Fruit fly (Drosophila melanogaster) whole organism, prepupa: ENCODE measurements around the gene rec.

Experiments used
- CG10631 ChIP-seq: fragments of 200-800 bp; sonication (Bioruptor generic); optimal IDR thresholded peaks from 2 replicates; lab custom pipeline; 2016; ENCODE audit warnings: missing biosample characterization, missing genetic modification characterization
- CG10669 ChIP-seq: fragments of 200-800 bp; sonication (Bioruptor generic); optimal IDR thresholded peaks from 3 replicates; lab custom pipeline; 2018; ENCODE audit warnings: missing biosample characterization, mild to moderate bottlenecking, missing genetic modification characterization, moderate library complexity
- CG11294 ChIP-seq: fragments of 200-800 bp; sonication (Bioruptor generic); IDR thresholded peaks from 2 replicates; pipeline ENCODE4 v1.3.6; 2022; ENCODE audit warnings: missing biosample characterization, missing genetic modification characterization
- CG11762 ChIP-seq: fragments of 200-800 bp; sonication (Bioruptor generic); optimal IDR thresholded peaks from 3 replicates; lab custom pipeline; 2016; ENCODE audit warnings: missing biosample characterization, missing genetic modification characterization; ENCODE audit not compliant: insufficient read depth
- CG11902 ChIP-seq: fragments of 200-800 bp; sonication (Bioruptor generic); optimal IDR thresholded peaks from 3 replicates; lab custom pipeline; 2016; ENCODE audit warnings: missing biosample characterization, missing genetic modification characterization
- CG15336 ChIP-seq: fragments of 200-800 bp; sonication (Bioruptor generic); IDR thresholded peaks from 2 replicates; pipeline ENCODE4 v1.3.6; 2022; ENCODE audit warnings: missing biosample characterization, missing genetic modification characterization
- CG1621 ChIP-seq: fragments of 200-800 bp; sonication (Bioruptor generic); optimal IDR thresholded peaks from 3 replicates; lab custom pipeline; 2018; ENCODE audit warnings: missing biosample characterization, mild to moderate bottlenecking, missing genetic modification characterization
- CG16779 ChIP-seq: fragments of 200-800 bp; sonication (Bioruptor generic); optimal IDR thresholded peaks from 3 replicates; lab custom pipeline; 2017; ENCODE audit warnings: missing biosample characterization, mild to moderate bottlenecking, missing genetic modification characterization
- CG3032 ChIP-seq: fragments of 200-800 bp; optimal IDR thresholded peaks from 2 replicates; lab custom pipeline; 2019; ENCODE audit warnings: missing biosample characterization, mild to moderate bottlenecking, missing genetic modification characterization, moderate library complexity
- CG31627 ChIP-seq: fragments of 200-800 bp; sonication (Bioruptor generic); optimal IDR thresholded peaks from 3 replicates; lab custom pipeline; 2016; ENCODE audit warnings: missing biosample characterization, missing genetic modification characterization
- CG32006 ChIP-seq: fragments of 200-800 bp; sonication (Bioruptor generic); optimal IDR thresholded peaks from 3 replicates; lab custom pipeline; 2017; ENCODE audit warnings: missing biosample characterization, mild to moderate bottlenecking, missing genetic modification characterization
- CG34406 ChIP-seq: fragments of 200-800 bp; sonication (Bioruptor generic); optimal IDR thresholded peaks from 3 replicates; lab custom pipeline; 2016; ENCODE audit warnings: missing biosample characterization, missing genetic modification characterization
- CG3919 ChIP-seq: fragments of 200-800 bp; sonication (Bioruptor generic); optimal IDR thresholded peaks from 3 replicates; lab custom pipeline; 2016; ENCODE audit warnings: missing biosample characterization, missing genetic modification characterization
- CG4318 ChIP-seq: fragments of 200-800 bp; sonication (Bioruptor generic); optimal IDR thresholded peaks from 3 replicates; lab custom pipeline; 2017; ENCODE audit warnings: missing biosample characterization, mild to moderate bottlenecking, missing genetic modification characterization
- CG6163 ChIP-seq: fragments of 200-800 bp; sonication (Bioruptor generic); IDR thresholded peaks from 3 replicates; pipeline ENCODE4 v1.3.6; 2022; ENCODE audit warnings: missing biosample characterization, missing genetic modification characterization
- CG6276 ChIP-seq: fragments of 200-800 bp; sonication (Bioruptor generic); optimal IDR thresholded peaks from 2 replicates; lab custom pipeline; 2017; ENCODE audit warnings: missing biosample characterization, mild to moderate bottlenecking, missing genetic modification characterization
- CG6792 ChIP-seq: fragments of 200-800 bp; sonication (Bioruptor generic); optimal IDR thresholded peaks from 3 replicates; lab custom pipeline; 2016; ENCODE audit warnings: missing biosample characterization, missing genetic modification characterization
- CG6808 ChIP-seq: fragments of 200-800 bp; sonication (Bioruptor generic); optimal IDR thresholded peaks from 3 replicates; lab custom pipeline; 2017; ENCODE audit warnings: missing biosample characterization, missing genetic modification characterization, mild to moderate bottlenecking, moderate library complexity, missing genetic modification reagents
- CG6854 ChIP-seq: fragments of 200-800 bp; sonication (Bioruptor generic); optimal IDR thresholded peaks from 2 replicates; lab custom pipeline; 2017; ENCODE audit warnings: missing biosample characterization, mild to moderate bottlenecking, missing genetic modification characterization
- CG7368 ChIP-seq: fragments of 200-800 bp; sonication (Bioruptor generic); optimal IDR thresholded peaks from 3 replicates; lab custom pipeline; 2016; ENCODE audit warnings: missing biosample characterization, missing genetic modification characterization
- CG8119 ChIP-seq: fragments of 200-800 bp; sonication (Bioruptor generic); IDR thresholded peaks from 3 replicates; pipeline ENCODE4 v1.3.6; 2022; ENCODE audit warnings: missing biosample characterization, missing genetic modification characterization
- CG8319 ChIP-seq: fragments of 200-800 bp; sonication (Bioruptor generic); optimal IDR thresholded peaks from 3 replicates; lab custom pipeline; 2016; ENCODE audit warnings: missing biosample characterization, missing genetic modification characterization
- CG8632 ChIP-seq: fragments of 200-800 bp; sonication (Bioruptor generic); optimal IDR thresholded peaks from 3 replicates; lab custom pipeline; 2016; ENCODE audit warnings: missing biosample characterization, missing genetic modification characterization
- CG9139 ChIP-seq: fragments of 200-800 bp; sonication (Bioruptor generic); optimal IDR thresholded peaks from 3 replicates; lab custom pipeline; 2017; ENCODE audit warnings: missing biosample characterization, mild to moderate bottlenecking, missing genetic modification characterization
- Eip75B ChIP-seq: fragments of 200-800 bp; sonication (Bioruptor generic); optimal IDR thresholded peaks from 3 replicates; lab custom pipeline; 2016; ENCODE audit warnings: missing biosample characterization, missing genetic modification characterization
- Eip78C ChIP-seq: fragments of 200-800 bp; sonication (Bioruptor generic); peaks from one replicate; lab custom pipeline; 2016; ENCODE audit warnings: missing biosample characterization, missing genetic modification characterization
- Ets21C ChIP-seq: fragments of 200-800 bp; sonication (Bioruptor generic); optimal IDR thresholded peaks from 3 replicates; lab custom pipeline; 2016; ENCODE audit warnings: missing biosample characterization, missing genetic modification characterization
- Ets96B ChIP-seq: fragments of 200-800 bp; optimal IDR thresholded peaks from 2 replicates; lab custom pipeline; 2019; ENCODE audit warnings: missing biosample characterization, mild to moderate bottlenecking, missing genetic modification characterization, moderate library complexity
- Hr38 ChIP-seq: sonication (Bioruptor generic); optimal IDR thresholded peaks from 2 replicates; lab custom pipeline; 2016; ENCODE audit warnings: missing biosample characterization, missing genetic modification characterization
- Hr39 ChIP-seq: fragments of 200-800 bp; sonication (Bioruptor generic); optimal IDR thresholded peaks from 2 replicates; lab custom pipeline; 2016; ENCODE audit warnings: missing biosample characterization, missing genetic modification characterization
- Hr4 ChIP-seq: fragments of 200-800 bp; sonication (Bioruptor generic); optimal IDR thresholded peaks from 3 replicates; lab custom pipeline; 2016; ENCODE audit warnings: missing biosample characterization, missing genetic modification characterization
- Lpt ChIP-seq: fragments of 200-800 bp; sonication (Bioruptor generic); optimal IDR thresholded peaks from 3 replicates; lab custom pipeline; 2016; ENCODE audit warnings: missing biosample characterization, missing genetic modification characterization
- Met ChIP-seq: fragments of 200-800 bp; sonication (Bioruptor generic); optimal IDR thresholded peaks from 3 replicates; lab custom pipeline; 2016; ENCODE audit warnings: missing biosample characterization, missing genetic modification characterization
- Smox ChIP-seq: fragments of 200-800 bp; sonication (Bioruptor generic); optimal IDR thresholded peaks from 3 replicates; lab custom pipeline; 2016; ENCODE audit warnings: missing biosample characterization, missing genetic modification characterization
- Sox102F ChIP-seq: fragments of 200-800 bp; sonication (Bioruptor generic); optimal IDR thresholded peaks from 2 replicates; lab custom pipeline; 2016; ENCODE audit warnings: missing biosample characterization, mild to moderate bottlenecking, missing genetic modification characterization
- Sox14 ChIP-seq: fragments of 200-800 bp; sonication (Bioruptor generic); optimal IDR thresholded peaks from 3 replicates; lab custom pipeline; 2016; ENCODE audit warnings: missing biosample characterization, missing genetic modification characterization
- Sox15 ChIP-seq: fragments of 200-800 bp; sonication (Bioruptor generic); optimal IDR thresholded peaks from 3 replicates; lab custom pipeline; 2016; ENCODE audit warnings: missing biosample characterization, missing genetic modification characterization
- achi ChIP-seq: fragments of 200-800 bp; sonication (Bioruptor generic); optimal IDR thresholded peaks from 3 replicates; lab custom pipeline; 2016; ENCODE audit warnings: missing biosample characterization, missing genetic modification characterization
- acj6 ChIP-seq: fragments of 200-800 bp; sonication (Bioruptor generic); optimal IDR thresholded peaks from 3 replicates; lab custom pipeline; 2016; ENCODE audit warnings: missing biosample characterization, missing genetic modification characterization
- cyc ChIP-seq: fragments of 200-800 bp; sonication (Bioruptor generic); optimal IDR thresholded peaks from 3 replicates; lab custom pipeline; 2016; ENCODE audit warnings: missing biosample characterization, missing genetic modification characterization
- dsx ChIP-seq: fragments of 200-800 bp; optimal IDR thresholded peaks from 3 replicates; lab custom pipeline; 2019; ENCODE audit warnings: missing biosample characterization, mild to moderate bottlenecking, missing genetic modification characterization, moderate library complexity; ENCODE audit not compliant: poor library complexity, severe bottlenecking
- eg ChIP-seq: fragments of 200-800 bp; sonication (Bioruptor generic); IDR thresholded peaks from 3 replicates; pipeline ENCODE4 v1.3.6; 2022; ENCODE audit warnings: missing biosample characterization, missing genetic modification characterization
- esn ChIP-seq: fragments of 200-800 bp; sonication (Bioruptor generic); optimal IDR thresholded peaks from 2 replicates; lab custom pipeline; 2016; ENCODE audit warnings: missing biosample characterization, mild to moderate bottlenecking, missing genetic modification characterization, moderate library complexity
- fd59A ChIP-seq: fragments of 200-800 bp; sonication (Bioruptor generic); optimal IDR thresholded peaks from 2 replicates; lab custom pipeline; 2017; ENCODE audit warnings: missing biosample characterization, mild to moderate bottlenecking, missing genetic modification characterization, missing genetic modification reagents
- fkh ChIP-seq: fragments of 200-800 bp; sonication (Bioruptor generic); optimal IDR thresholded peaks from 3 replicates; lab custom pipeline; 2017; ENCODE audit warnings: missing biosample characterization, mild to moderate bottlenecking, missing genetic modification characterization, moderate library complexity
- lz ChIP-seq: fragments of 200-800 bp; sonication (Bioruptor generic); optimal IDR thresholded peaks from 3 replicates; lab custom pipeline; 2016; ENCODE audit warnings: missing biosample characterization, missing genetic modification characterization
- pdm3 ChIP-seq: fragments of 200-800 bp; sonication (Bioruptor generic); optimal IDR thresholded peaks from 3 replicates; lab custom pipeline; 2016; ENCODE audit warnings: missing biosample characterization, missing genetic modification characterization
- salr ChIP-seq, 2 experiments: fragments of 200-800 bp; sonication (Bioruptor generic); optimal IDR thresholded peaks; 3 replicates each; lab custom pipeline; 2016 to 2018; ENCODE audit warnings: missing biosample characterization in 2 of 2, missing genetic modification characterization in 2 of 2, mild to moderate bottlenecking in 1 of 2
- spab ChIP-seq: fragments of 200-800 bp; sonication (Bioruptor generic); optimal IDR thresholded peaks from 2 replicates; lab custom pipeline; 2017; ENCODE audit warnings: missing biosample characterization, mild to moderate bottlenecking, missing genetic modification characterization, missing genetic modification reagents
- ss ChIP-seq, 2 experiments: fragments of 200-800 bp; sonication (Bioruptor generic); optimal IDR thresholded peaks; 2 replicates in 1 of 2; 3 replicates in 1 of 2; lab custom pipeline; 2017 to 2018; ENCODE audit warnings: mild to moderate bottlenecking in 2 of 2, missing biosample characterization in 2 of 2, missing genetic modification characterization in 2 of 2, moderate library complexity in 1 of 2
- svp ChIP-seq: fragments of 200-800 bp; sonication (Bioruptor generic); peaks from one replicate; lab custom pipeline; 2016; ENCODE audit warnings: missing biosample characterization, missing genetic modification characterization
- topi ChIP-seq: fragments of 200-800 bp; sonication (Bioruptor generic); optimal IDR thresholded peaks from 3 replicates; lab custom pipeline; 2016; ENCODE audit warnings: missing biosample characterization, missing genetic modification characterization
- vri ChIP-seq: fragments of 200-800 bp; sonication (Bioruptor generic); optimal IDR thresholded peaks from 3 replicates; lab custom pipeline; 2016; ENCODE audit warnings: missing biosample characterization, mild to moderate bottlenecking, missing genetic modification characterization

Gene rec

DNA sequence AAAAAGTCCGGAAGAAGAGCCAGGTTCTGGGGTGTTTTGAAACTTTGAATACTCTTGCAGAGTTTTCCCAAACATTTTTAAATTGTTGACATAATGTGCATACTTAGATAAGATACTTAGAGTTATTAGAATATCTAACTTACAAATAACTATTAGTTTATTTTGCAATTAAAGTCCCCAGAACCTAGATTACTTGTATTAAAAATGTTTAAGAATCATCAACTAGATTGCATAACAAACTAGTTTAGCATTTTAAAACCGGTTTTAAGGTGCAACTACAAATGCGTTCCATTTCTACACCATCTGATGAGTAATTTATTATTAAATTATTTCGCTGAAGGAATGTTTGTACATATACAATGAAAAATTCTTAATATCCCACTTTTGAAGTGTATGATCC is 26.1 kb downstream of the rec start:
- no peak for TF ChIP-seq CG6808 (GFP tag; lab: Kevin White, UChicago)
- TF ChIP-seq Hr4 (GFP tag; lab: Kevin White, UChicago): peak; percentile 47
- no peak for TF ChIP-seq CG6163 (GFP tag; lab: Robert Waterston, UW)
- TF ChIP-seq Ets21C (GFP tag; lab: Kevin White, UChicago): no peak
- no peak for TF ChIP-seq CG8319 (GFP tag; lab: Kevin White, UChicago)
- TF ChIP-seq CG10669 (GFP tag; lab: Kevin White, UChicago): no peak
- peak; percentile 36; the same call in 2 of the 3 replicates for TF ChIP-seq CG8119 (GFP tag; lab: Robert Waterston, UW)
- peak; percentile 40 for TF ChIP-seq Met
- TF ChIP-seq CG6276: no peak
- no peak for TF ChIP-seq CG34406 (GFP tag; lab: Kevin White, UChicago)
- TF ChIP-seq vri (GFP tag; lab: Kevin White, UChicago): no peak
- no peak for TF ChIP-seq pdm3 (GFP tag; lab: Kevin White, UChicago)
- no peak for TF ChIP-seq CG10631 (GFP tag; lab: Kevin White, UChicago)
- peak in 1 of 2 experiments; percentile 34 for TF ChIP-seq salr (GFP tag; optimal IDR thresholded peaks at IDR 0.05; lab: Kevin White, UChicago)
- TF ChIP-seq CG7368 (GFP tag; lab: Kevin White, UChicago): no peak
- no peak for TF ChIP-seq fkh
- TF ChIP-seq cyc (GFP tag; lab: Kevin White, UChicago): no peak
- no peak for TF ChIP-seq Hr38 (GFP tag; lab: Kevin White, UChicago)
- no peak for TF ChIP-seq CG11294 (GFP tag; lab: Robert Waterston, UW)
- no peak for TF ChIP-seq CG3032 (tag; lab: Kevin White, UChicago)
- no peak for TF ChIP-seq CG8632 (GFP tag; lab: Kevin White, UChicago)
- peak; percentile 3 for TF ChIP-seq achi (GFP tag; lab: Kevin White, UChicago)
- TF ChIP-seq topi (GFP tag; lab: Kevin White, UChicago): peak; percentile 45
- no peak for TF ChIP-seq CG31627 (GFP tag; lab: Kevin White, UChicago)
- TF ChIP-seq CG11762 (GFP tag; lab: Kevin White, UChicago): no peak
- no peak for TF ChIP-seq Eip75B
- no peak for TF ChIP-seq Sox15
- no peak for TF ChIP-seq Sox14
- 0 out of 2 replicates have a peak, but pooled peaks have one; percentile 26 for TF ChIP-seq CG15336 (GFP tag; lab: Robert Waterston, UW)
- no peak for TF ChIP-seq CG3919 (GFP tag; lab: Kevin White, UChicago)
- no peak for TF ChIP-seq Ets96B (tag; lab: Kevin White, UChicago)
- no peak for TF ChIP-seq acj6 (GFP tag; lab: Kevin White, UChicago)
- TF ChIP-seq CG6792 (GFP tag; lab: Kevin White, UChicago): no peak
- no peak for TF ChIP-seq fd59A (GFP tag; lab: Kevin White, UChicago)
- TF ChIP-seq Eip78C (GFP tag; lab: Kevin White, UChicago): peak; percentile 86
- TF ChIP-seq Smox (GFP tag; lab: Kevin White, UChicago): no peak
- TF ChIP-seq CG16779: no peak
- no peak for TF ChIP-seq ss (GFP tag; optimal IDR thresholded peaks at IDR 0.05; lab: Kevin White, UChicago)
- TF ChIP-seq CG9139 (GFP tag; lab: Kevin White, UChicago): no peak
- TF ChIP-seq CG1621 (tag; lab: Kevin White, UChicago): no peak
- TF ChIP-seq Sox102F: no peak
- TF ChIP-seq svp: peak; percentile 68
- TF ChIP-seq CG6854 (GFP tag; lab: Kevin White, UChicago): no peak
- no peak for TF ChIP-seq CG4318
- TF ChIP-seq CG32006 (GFP tag; lab: Kevin White, UChicago): peak; percentile 75
- peak; percentile 26 for TF ChIP-seq lz (GFP tag; lab: Kevin White, UChicago)
- TF ChIP-seq Lpt (GFP tag; lab: Kevin White, UChicago): peak; percentile 2
- peak; percentile 45 for TF ChIP-seq esn (GFP tag; lab: Kevin White, UChicago)
- TF ChIP-seq spab: no peak
- no peak for TF ChIP-seq eg
- no peak for TF ChIP-seq CG11902 (GFP tag; lab: Kevin White, UChicago)
- no peak for TF ChIP-seq dsx
- peak; percentile 5 for TF ChIP-seq Hr39
